Fruit fly (Drosophila melanogaster) whole organism, pupa: ENCODE data around the gene Pex7.

Source experiments
- CG10348 ChIP-seq: fragments of 200-800 bp; sonication (Bioruptor generic); IDR thresholded peaks from 2 replicates; pipeline ENCODE4 v1.3.6; 2022; ENCODE audit warnings: missing biosample characterization, missing genetic modification characterization
- CG12605 ChIP-seq: fragments of 200-800 bp; sonication (Bioruptor generic); IDR thresholded peaks from 2 replicates; pipeline ENCODE4 v1.3.6; 2022; ENCODE audit warnings: missing biosample characterization, missing genetic modification characterization
- CG13204 ChIP-seq: fragments of 200-800 bp; sonication (Bioruptor generic); optimal IDR thresholded peaks from 2 replicates; lab custom pipeline; 2018; ENCODE audit warnings: missing biosample characterization, mild to moderate bottlenecking, missing genetic modification characterization, moderate library complexity
- CG14655 ChIP-seq: fragments of 200-800 bp; sonication (Bioruptor generic); optimal IDR thresholded peaks from 3 replicates; lab custom pipeline; 2017; ENCODE audit warnings: mild to moderate bottlenecking, missing biosample characterization, missing genetic modification reagents, missing genetic modification characterization
- CG15710 ChIP-seq: fragments of 200-800 bp; sonication (Bioruptor generic); optimal IDR thresholded peaks from 2 replicates; lab custom pipeline; 2018; ENCODE audit warnings: missing biosample characterization, mild to moderate bottlenecking, missing genetic modification characterization, moderate library complexity
- CG17806 ChIP-seq: fragments of 200-800 bp; sonication (Bioruptor generic); optimal IDR thresholded peaks from 2 replicates; lab custom pipeline; 2018; ENCODE audit warnings: missing biosample characterization, mild to moderate bottlenecking, missing genetic modification characterization, moderate library complexity
- CG32121 ChIP-seq: fragments of 200-800 bp; sonication (Bioruptor generic); IDR thresholded peaks from 2 replicates; pipeline ENCODE4 v1.3.6; 2022; ENCODE audit warnings: missing biosample characterization, missing genetic modification characterization
- CG34367 ChIP-seq: fragments of 200-800 bp; sonication (Bioruptor generic); optimal IDR thresholded peaks from 2 replicates; lab custom pipeline; 2018; ENCODE audit warnings: missing biosample characterization, mild to moderate bottlenecking, missing genetic modification characterization
- CG4496 ChIP-seq: fragments of 200-800 bp; sonication (Bioruptor generic); IDR thresholded peaks from 3 replicates; pipeline ENCODE4 v1.3.6; 2022; ENCODE audit warnings: missing biosample characterization, missing genetic modification characterization
- CG8159 ChIP-seq: fragments of 200-800 bp; sonication (Bioruptor generic); optimal IDR thresholded peaks from 3 replicates; lab custom pipeline; 2018; ENCODE audit warnings: missing biosample characterization, mild to moderate bottlenecking, missing genetic modification characterization, moderate library complexity
- CG8301 ChIP-seq: fragments of 200-800 bp; sonication (Bioruptor generic); optimal IDR thresholded peaks from 2 replicates; lab custom pipeline; 2018; ENCODE audit warnings: missing biosample characterization, mild to moderate bottlenecking, missing genetic modification characterization
- CG9948 ChIP-seq: fragments of 200-800 bp; sonication (Bioruptor generic); optimal IDR thresholded peaks from 2 replicates; lab custom pipeline; 2018; ENCODE audit warnings: missing biosample characterization, mild to moderate bottlenecking, missing genetic modification characterization, moderate library complexity
- D1 ChIP-seq: fragments of 200-800 bp; sonication (Bioruptor generic); optimal IDR thresholded peaks from 2 replicates; lab custom pipeline; 2018; ENCODE audit warnings: missing biosample characterization, mild to moderate bottlenecking, missing genetic modification characterization, moderate library complexity
- EcR ChIP-seq: fragments of 200-800 bp; sonication (Bioruptor generic); optimal IDR thresholded peaks from 3 replicates; lab custom pipeline; 2019; ENCODE audit warnings: missing biosample characterization, missing genetic modification characterization, mild to moderate bottlenecking, moderate library complexity, missing genetic modification reagents
- Ets98B ChIP-seq: fragments of 200-800 bp; sonication (Bioruptor generic); IDR thresholded peaks from 2 replicates; pipeline ENCODE4 v1.3.6; 2022; ENCODE audit warnings: missing biosample characterization, missing genetic modification characterization
- Pif1A ChIP-seq: fragments of 200-800 bp; sonication (Bioruptor generic); optimal IDR thresholded peaks from 3 replicates; lab custom pipeline; 2016; ENCODE audit warnings: missing biosample characterization, missing genetic modification characterization
- Pif1B ChIP-seq: fragments of 200-800 bp; sonication (Bioruptor generic); optimal IDR thresholded peaks from 3 replicates; lab custom pipeline; 2016; ENCODE audit warnings: missing biosample characterization, missing genetic modification characterization
- Snoo ChIP-seq: fragments of 200-800 bp; sonication (Bioruptor generic); optimal IDR thresholded peaks from 3 replicates; lab custom pipeline; 2017; ENCODE audit warnings: missing biosample characterization, mild to moderate bottlenecking, missing genetic modification characterization, inconsistent platforms
- fd96Ca ChIP-seq: fragments of 200-800 bp; sonication (Bioruptor generic); IDR thresholded peaks from 3 replicates; pipeline ENCODE4 v1.3.6; 2022; ENCODE audit warnings: missing biosample characterization, missing genetic modification characterization
- gl ChIP-seq: fragments of 200-800 bp; sonication (Bioruptor generic); optimal IDR thresholded peaks from 2 replicates; lab custom pipeline; 2018; ENCODE audit warnings: missing biosample characterization, mild to moderate bottlenecking, missing genetic modification characterization
- rn ChIP-seq: fragments of 200-800 bp; sonication (Bioruptor generic); IDR thresholded peaks from 2 replicates; pipeline ENCODE4 v1.3.6; 2022; ENCODE audit warnings: missing biosample characterization, missing genetic modification characterization

Gene Pex7

DNA sequence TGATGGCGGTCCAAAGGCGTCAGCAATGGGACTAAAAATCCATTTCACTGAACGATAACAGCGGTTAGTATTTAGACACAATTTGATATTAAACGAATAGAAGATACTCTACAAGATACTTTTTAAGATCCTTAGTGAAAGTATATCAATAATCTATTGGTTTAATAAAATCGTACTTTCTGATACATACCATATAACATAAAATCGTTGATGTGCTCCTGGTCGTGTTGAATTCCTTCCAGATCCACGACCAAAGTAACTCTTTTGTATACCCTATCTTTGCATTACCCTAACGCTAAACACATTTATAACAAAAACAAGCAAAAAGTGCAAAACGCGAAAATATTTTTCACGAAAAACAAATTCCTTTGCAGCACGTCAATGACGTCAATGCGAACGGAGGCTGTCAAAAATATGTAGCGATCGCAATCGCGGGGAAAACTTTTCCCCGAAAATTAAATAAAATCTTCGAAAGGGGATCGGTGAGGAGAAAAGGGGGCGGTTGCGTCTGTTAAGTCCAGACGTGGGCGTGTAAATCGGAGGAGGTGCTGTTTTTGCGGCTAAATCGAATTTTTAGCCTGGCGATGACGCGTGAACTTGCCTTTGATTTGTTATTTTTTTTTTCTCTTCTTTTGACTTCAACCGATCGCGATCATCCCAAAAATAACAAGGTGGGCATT lies 8.4 kb downstream of the Pex7 start:
- TF ChIP-seq CG17806 (no peak), CG4496 (no peak), CG10348 (GFP tag; lab: Robert Waterston, UW) (no peak), Snoo (no peak), CG9948 (tag; lab: Kevin White, UChicago) (no peak), CG14655 (no peak), CG32121 (GFP tag; lab: Robert Waterston, UW) (no peak), fd96Ca (GFP tag; lab: Robert Waterston, UW) (no peak), CG8159 (tag; lab: Kevin White, UChicago) (no peak), D1 (tag; lab: Kevin White, UChicago) (no peak), CG12605 (no peak), Pif1A (no peak), EcR (GFP tag; lab: Kevin White, UChicago) (no peak), CG34367 (tag; lab: Kevin White, UChicago) (no peak), Ets98B (GFP tag; lab: Robert Waterston, UW) (no peak), Pif1B (GFP tag; lab: Kevin White, UChicago) (no peak)

DNA sequence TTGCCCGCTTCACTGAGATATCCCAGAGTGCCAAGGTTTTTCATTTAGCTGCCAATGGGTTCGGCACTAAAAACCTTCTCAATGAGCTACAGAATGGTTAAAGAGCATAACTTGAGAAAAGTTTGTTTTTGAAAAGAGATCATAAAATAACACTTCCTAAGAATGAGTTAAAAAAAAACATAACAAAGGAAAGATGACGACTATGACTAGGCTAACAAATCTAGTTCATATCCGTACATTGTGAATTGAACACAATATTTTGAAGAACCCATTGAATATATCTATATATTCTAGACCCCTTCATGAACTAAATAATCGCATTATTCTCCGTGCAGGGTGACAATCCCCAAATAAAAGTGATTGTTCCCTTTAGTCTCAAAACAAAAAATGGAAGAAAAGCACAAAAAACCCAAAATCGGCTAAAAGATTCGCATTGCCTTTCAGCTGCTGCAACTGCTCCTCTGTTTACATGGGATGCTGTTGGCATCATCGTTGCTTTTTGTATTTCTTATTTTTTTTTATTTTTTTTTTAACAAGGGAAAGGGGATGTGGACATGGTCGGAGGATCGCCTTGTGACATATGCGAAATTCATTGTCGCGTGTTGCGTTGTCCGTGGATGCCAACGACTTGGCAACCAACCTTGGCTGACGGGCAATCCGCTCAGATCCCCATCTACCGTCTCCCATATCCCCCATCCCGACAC lies 9.9 kb downstream of the Pex7 start:
- TF ChIP-seq CG17806 (peak; percentile 51), CG9948 (tag; lab: Kevin White, UChicago) (peak; percentile 49), CG10348 (GFP tag; lab: Robert Waterston, UW) (no peak), CG8159 (tag; lab: Kevin White, UChicago) (peak; percentile 92), CG12605 (no peak), Pif1A (peak; percentile 87), CG13204 (GFP tag; lab: Kevin White, UChicago) (no peak), D1 (tag; lab: Kevin White, UChicago) (peak; percentile 29), CG15710 (peak; percentile 89), CG14655 (no peak), CG34367 (tag; lab: Kevin White, UChicago) (peak; percentile 42), EcR (GFP tag; lab: Kevin White, UChicago) (no peak), Pif1B (GFP tag; lab: Kevin White, UChicago) (peak; percentile 90), gl (no peak), Ets98B (GFP tag; lab: Robert Waterston, UW) (no peak), rn (GFP tag; lab: Robert Waterston, UW) (no peak), fd96Ca (GFP tag; lab: Robert Waterston, UW) (no peak), CG8301 (tag; lab: Kevin White, UChicago) (no peak), CG4496 (no peak), Snoo (peak; percentile 86), CG32121 (GFP tag; lab: Robert Waterston, UW) (no peak)
- TF ChIP-seq, all 21 proteins: peak for 9

DNA sequence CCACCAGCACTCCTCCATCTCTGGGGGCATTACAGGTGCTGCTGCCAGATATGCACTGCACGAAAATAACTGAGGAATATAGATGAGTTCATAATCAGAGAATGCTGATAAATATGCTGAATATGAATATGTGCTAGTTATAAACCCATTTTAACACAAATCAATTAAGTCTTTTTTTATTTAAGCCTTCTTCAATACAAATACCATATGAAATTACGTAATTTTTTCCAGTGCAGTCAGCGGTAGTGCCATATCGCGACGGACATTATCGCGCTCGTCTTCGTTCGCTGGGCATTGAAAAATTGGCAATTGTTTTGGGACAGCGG lies 10.4 kb downstream of the Pex7 start:
- TF ChIP-seq CG8301 (tag; lab: Kevin White, UChicago) = peak; percentile 47
- peak; percentile 85 for TF ChIP-seq EcR (GFP tag; lab: Kevin White, UChicago)
- peak; percentile 85 for TF ChIP-seq CG9948 (tag; lab: Kevin White, UChicago)
- peak; percentile 82 for TF ChIP-seq Snoo
- TF ChIP-seq Pif1A = peak; percentile 88
- peak; percentile 47; the same call in 1 of the 2 replicates for TF ChIP-seq rn (GFP tag; lab: Robert Waterston, UW)
- no peak for TF ChIP-seq CG10348 (GFP tag; lab: Robert Waterston, UW)
- TF ChIP-seq CG14655 = peak; percentile 62
- TF ChIP-seq CG15710 = peak; percentile 91
- peak; percentile 88 for TF ChIP-seq CG4496
- peak; percentile 89 for TF ChIP-seq CG17806
- TF ChIP-seq fd96Ca (GFP tag; lab: Robert Waterston, UW) = peak; percentile 68; the same call in 2 of the 3 replicates
- peak; percentile 85 for TF ChIP-seq D1 (tag; lab: Kevin White, UChicago)
- peak; percentile 94 for TF ChIP-seq CG13204 (GFP tag; lab: Kevin White, UChicago)
- peak; percentile 53; the same call in 1 of the 2 replicates for TF ChIP-seq Ets98B (GFP tag; lab: Robert Waterston, UW)
- no peak for TF ChIP-seq CG12605
- TF ChIP-seq Pif1B (GFP tag; lab: Kevin White, UChicago) = peak; percentile 84
- peak; percentile 81 for TF ChIP-seq CG32121 (GFP tag; lab: Robert Waterston, UW)
- TF ChIP-seq CG34367 (tag; lab: Kevin White, UChicago) = peak; percentile 78
- peak; percentile 80 for TF ChIP-seq gl
- peak; percentile 95 for TF ChIP-seq CG8159 (tag; lab: Kevin White, UChicago)
- TF ChIP-seq, all 21 proteins: peak for 19

DNA sequence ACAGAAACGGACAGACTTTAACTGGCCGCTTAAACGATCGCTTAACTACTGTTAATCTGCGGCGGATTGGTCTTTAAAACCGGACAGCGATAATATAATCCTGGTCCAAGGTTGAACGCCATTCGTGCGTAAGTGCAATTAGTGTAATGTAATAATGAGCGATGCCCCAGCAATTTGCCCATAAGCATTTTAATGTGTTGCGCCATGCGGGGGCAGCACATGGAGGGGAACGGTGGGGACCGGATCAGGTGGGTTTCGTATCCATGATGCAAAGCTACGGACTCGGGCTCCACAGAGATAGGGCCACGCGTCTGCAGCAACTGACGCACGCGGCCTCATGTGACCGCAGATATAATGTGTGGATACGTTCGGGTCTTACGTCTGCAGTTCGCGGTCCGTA lies 10.8 kb downstream of the Pex7 start:
- TF ChIP-seq Snoo (no peak), Ets98B (GFP tag; lab: Robert Waterston, UW) (no peak), CG12605 (no peak), EcR (GFP tag; lab: Kevin White, UChicago) (peak; percentile 32), CG13204 (GFP tag; lab: Kevin White, UChicago) (no peak)

DNA sequence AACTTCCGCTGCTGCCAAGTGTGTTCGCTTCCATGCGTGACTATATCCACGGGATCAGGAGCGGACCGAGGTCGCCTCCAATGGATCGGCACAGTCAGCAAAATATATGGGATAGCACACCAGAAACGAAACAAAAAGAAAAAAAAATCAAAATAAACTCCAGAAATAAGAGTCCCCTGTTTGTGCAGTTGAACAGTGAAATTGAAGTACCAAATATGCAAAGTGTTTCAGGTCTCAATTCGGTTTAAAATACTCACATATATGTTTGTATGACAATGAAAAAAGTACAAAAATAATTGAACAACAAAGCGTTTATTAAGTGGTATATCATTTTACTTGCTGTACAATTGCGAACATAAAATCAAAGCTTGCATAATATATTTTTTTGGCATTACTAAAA lies 12.7 kb downstream of the Pex7 start:
- TF ChIP-seq CG4496 (peak; percentile 10; the same call in 1 of the 3 replicates), CG14655 (no peak), CG13204 (GFP tag; lab: Kevin White, UChicago) (no peak), CG10348 (GFP tag; lab: Robert Waterston, UW) (no peak)

DNA sequence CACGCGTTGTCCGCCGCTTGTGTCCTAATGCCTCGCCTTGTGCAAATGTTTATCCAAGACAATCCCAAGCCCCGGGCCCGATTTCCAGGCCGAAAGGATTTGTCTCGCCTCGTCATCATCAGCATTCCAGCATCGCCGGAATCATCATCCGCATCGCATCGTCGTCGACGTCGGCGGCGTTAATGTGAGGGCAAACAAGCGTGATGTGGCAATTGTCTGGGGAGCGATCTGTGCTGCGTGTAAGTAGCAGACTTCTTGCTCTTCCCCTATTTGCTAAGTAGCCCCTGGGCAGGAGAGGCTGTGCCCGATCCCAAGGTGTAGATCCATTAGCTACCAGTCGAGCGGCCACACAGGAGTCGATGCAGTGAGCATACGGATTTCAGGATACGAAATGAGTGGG lies 13.9 kb downstream of the Pex7 start:
- no peak for TF ChIP-seq CG4496
- TF ChIP-seq EcR (GFP tag; lab: Kevin White, UChicago) = no peak
- no peak for TF ChIP-seq CG15710
- TF ChIP-seq CG13204 (GFP tag; lab: Kevin White, UChicago) = no peak
- TF ChIP-seq CG34367 (tag; lab: Kevin White, UChicago) = no peak
- no peak for TF ChIP-seq rn (GFP tag; lab: Robert Waterston, UW)
- TF ChIP-seq gl = no peak
- TF ChIP-seq Snoo = no peak
- no peak for TF ChIP-seq Pif1A
- TF ChIP-seq CG17806 = no peak
- TF ChIP-seq fd96Ca (GFP tag; lab: Robert Waterston, UW) = no peak
- TF ChIP-seq CG10348 (GFP tag; lab: Robert Waterston, UW) = no peak
- TF ChIP-seq Pif1B (GFP tag; lab: Kevin White, UChicago) = no peak
- TF ChIP-seq CG8301 (tag; lab: Kevin White, UChicago) = no peak
- TF ChIP-seq D1 (tag; lab: Kevin White, UChicago) = no peak
- no peak for TF ChIP-seq CG9948 (tag; lab: Kevin White, UChicago)
